Fruit fly (Drosophila melanogaster): Measurements from ENCODE around the gene IP3K2.

Gene IP3K2

DNA sequence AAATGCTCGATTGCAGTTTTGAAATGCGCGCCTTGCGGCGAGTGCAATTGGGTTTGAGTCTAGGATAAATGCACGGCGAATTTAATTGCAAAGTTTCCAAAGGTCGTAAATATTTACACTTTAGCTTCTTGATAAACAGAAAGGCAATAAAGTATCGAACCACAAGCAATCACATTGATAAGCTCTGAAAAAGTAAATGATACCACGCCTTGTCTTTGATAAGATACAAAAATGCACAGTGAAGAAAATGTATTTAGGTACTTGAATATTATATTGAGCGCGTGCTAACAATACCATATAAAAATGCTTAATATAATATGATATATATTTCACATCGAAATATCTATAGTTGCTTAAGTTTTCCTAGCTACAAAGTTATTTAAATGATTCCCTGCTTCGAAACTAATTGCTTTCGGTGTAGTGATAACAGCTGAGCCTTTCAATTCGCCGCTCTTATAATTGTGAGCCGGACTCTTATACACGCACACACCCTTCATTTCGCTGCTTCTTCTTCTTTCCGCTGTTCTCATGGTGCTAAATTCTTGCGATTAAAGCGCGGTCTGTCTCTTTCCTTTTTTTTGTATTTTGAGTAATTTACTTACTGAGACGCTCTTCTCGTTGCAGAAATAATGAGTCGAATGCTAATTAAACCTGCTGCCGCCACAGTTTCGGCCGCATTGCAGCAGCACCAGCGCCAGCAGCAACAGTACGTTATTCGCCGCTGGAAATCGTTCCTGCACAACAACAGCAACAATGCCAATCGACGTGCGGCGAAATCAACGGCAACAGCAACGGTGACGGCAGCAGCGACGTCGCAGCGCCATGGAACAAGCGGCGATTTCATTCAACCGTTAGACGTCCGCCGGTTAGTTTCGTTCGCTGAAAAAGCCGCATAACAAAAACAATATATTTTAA lies 70.1 kb downstream of the IP3K2 start (continued):
- TF ChIP-seq hbn (GFP tag; IDR thresholded peaks at IDR 0.05; ENCODE audit: partially characterized antibody) (no peak), usp (GFP tag; optimal IDR thresholded peaks at IDR 0.05) (no peak), E2f1 (GFP tag; IDR thresholded peaks at IDR 0.05) (peak; percentile 81), Deaf1 (tag; optimal IDR thresholded peaks at IDR 0.05) (peak; percentile 57), CG6654 (GFP tag; optimal IDR thresholded peaks at IDR 0.05) (peak; percentile 3), Myb (GFP tag; optimal IDR thresholded peaks at IDR 0.05) (no peak), Med (GFP tag) (peak; percentile 79), CG11723 (GFP tag; optimal IDR thresholded peaks at IDR 0.05) (peak; percentile 77), B-H2 (GFP tag; optimal IDR thresholded peaks at IDR 0.05) (peak; percentile 42), CrebB (tag; optimal IDR thresholded peaks at IDR 0.05) (peak; percentile 71), ato (GFP tag; IDR thresholded peaks at IDR 0.05; ENCODE audit: partially characterized antibody) (no peak), ssp (GFP tag; IDR thresholded peaks at IDR 0.05) (peak; percentile 64), schlank (tag; optimal IDR thresholded peaks at IDR 0.05) (no peak), dpn (GFP tag; optimal IDR thresholded peaks at IDR 0.05) (peak; percentile 53 to 82), Meics (GFP tag; optimal IDR thresholded peaks at IDR 0.05) (peak; percentile 87), gcm2 (GFP tag; optimal IDR thresholded peaks at IDR 0.05) (peak; percentile 67), CG2199 (GFP tag; IDR thresholded peaks at IDR 0.05) (0 out of 3 replicates have a peak, but pooled peaks have one; percentile 65), Dref (GFP tag; IDR thresholded peaks at IDR 0.05) (no peak), CG12155 (GFP tag; optimal IDR thresholded peaks at IDR 0.05) (peak; percentile 78), CG11560 (tag; IDR thresholded peaks at IDR 0.05) (no peak), Adf1 (GFP tag; IDR thresholded peaks at IDR 0.05) (peak; percentile 92), CG1233 (GFP tag; optimal IDR thresholded peaks at IDR 0.05) (peak; percentile 56), Drgx (GFP tag; IDR thresholded peaks at IDR 0.05) (peak; percentile 82), CG3163 (GFP tag; optimal IDR thresholded peaks at IDR 0.05) (no peak), CG10431 (GFP tag; optimal IDR thresholded peaks at IDR 0.05) (peak; percentile 50), CG11398 (GFP tag; optimal IDR thresholded peaks at IDR 0.05) (no peak), CG8765 (GFP tag; IDR thresholded peaks at IDR 0.05) (peak; percentile 41; the same call in 1 of the 2 replicates), zf30C (GFP tag; optimal IDR thresholded peaks at IDR 0.05) (peak; percentile 97), unpg (GFP tag; optimal IDR thresholded peaks at IDR 0.05) (peak; percentile 88), CG12744 (GFP tag; optimal IDR thresholded peaks at IDR 0.05) (peak; percentile 40), chinmo (GFP tag; IDR thresholded peaks at IDR 0.05; ENCODE audit: partially characterized antibody) (peak; percentile 48; the same call in 1 of the 4 replicates), tap (tag; optimal IDR thresholded peaks at IDR 0.05) (peak; percentile 62), CG11247 (GFP tag; IDR thresholded peaks at IDR 0.05) (peak; percentile 65), Aef1 (GFP tag; IDR thresholded peaks at IDR 0.05) (peak; percentile 76), Atf3 (GFP tag; optimal IDR thresholded peaks at IDR 0.05) (no peak), D19B (GFP tag; optimal IDR thresholded peaks at IDR 0.05) (peak; percentile 67), ken (GFP tag; IDR thresholded peaks at IDR 0.05) (peak; percentile 74; the same call in 1 of the 3 replicates), CG10267 (tag; optimal IDR thresholded peaks at IDR 0.05) (peak; percentile 84), CG10274 (GFP tag; optimal IDR thresholded peaks at IDR 0.05) (peak; percentile 34), CG4328 (GFP tag; optimal IDR thresholded peaks at IDR 0.05) (peak; percentile 73), CG3407 (GFP tag; optimal IDR thresholded peaks at IDR 0.05) (peak; percentile 82), gro (GFP tag; optimal IDR thresholded peaks at IDR 0.05) (peak; percentile 74), CG12391 (tag; optimal IDR thresholded peaks at IDR 0.05) (peak; percentile 93), kah (GFP tag; optimal IDR thresholded peaks at IDR 0.05) (peak; percentile 58), Abd-B (GFP tag; optimal IDR thresholded peaks at IDR 0.05) (peak; percentile 74), vvl (GFP tag; IDR thresholded peaks at IDR 0.05) (peak; percentile 92), hb (GFP tag; IDR thresholded peaks at IDR 0.05; ENCODE audit: partially characterized antibody) (no peak), MESR4 (GFP tag; optimal IDR thresholded peaks at IDR 0.05) (no peak), CG34376 (GFP tag; optimal IDR thresholded peaks at IDR 0.05) (peak; percentile 85)

All from whole organism, embryonic.